Worm (Caenorhabditis elegans): Measurements from ENCODE around the gene pes-5.

- TF ChIP-seq him-1 (tag; optimal IDR thresholded peaks at IDR 0.05): no peak
- TF ChIP-seq W03F9.2 (tag; optimal IDR thresholded peaks at IDR 0.05): no peak
- no peak for TF ChIP-seq dao-5 (tag; optimal IDR thresholded peaks at IDR 0.05)
These were observed 19.8 kb upstream of the pes-5 start for ce11 chrII:11849572-11849971.
